Worm (Caenorhabditis elegans) whole organism, L3 larva: ENCODE results near the gene K10B2.4.

Source experiments
- R02D3.7 ChIP-seq: fragments of 150-350 bp; optimal IDR thresholded peaks from 2 replicates; lab custom pipeline; 2014; ENCODE audit warnings: missing biosample characterization, missing genetic modification characterization
- ZK546.5 ChIP-seq: sonication (generic microtip); optimal IDR thresholded peaks from 2 replicates; lab custom pipeline; 2017; ENCODE audit warnings: missing biosample characterization, missing genetic modification characterization
- ama-1 ChIP-seq: fragments of 150-350 bp; optimal IDR thresholded peaks from 2 replicates; lab custom pipeline; 2018
- ceh-16 ChIP-seq: sonication (generic microtip); optimal IDR thresholded peaks from 2 replicates; lab custom pipeline; 2017; ENCODE audit warnings: missing biosample characterization, missing genetic modification characterization
- ceh-28 ChIP-seq: fragments of 150-350 bp; optimal IDR thresholded peaks from 2 replicates; lab custom pipeline; 2014; ENCODE audit warnings: missing biosample characterization, missing genetic modification reagents, missing genetic modification characterization
- ceh-9 ChIP-seq: sonication (generic microtip); optimal IDR thresholded peaks from 2 replicates; lab custom pipeline; 2018; ENCODE audit warnings: missing biosample characterization, missing genetic modification characterization
- egl-27 ChIP-seq: sonication (generic microtip); optimal IDR thresholded peaks from 4 replicates; lab custom pipeline; 2017; ENCODE audit warnings: missing biosample characterization, missing genetic modification reagents, missing genetic modification characterization
- elt-1 ChIP-seq: fragments of 150-350 bp; optimal IDR thresholded peaks from 2 replicates; lab custom pipeline; 2014; ENCODE audit warnings: missing biosample characterization, missing genetic modification characterization
- elt-2 ChIP-seq: sonication (generic microtip); optimal IDR thresholded peaks from 2 replicates; lab custom pipeline; 2016; ENCODE audit warnings: missing genetic modification reagents, mild to moderate bottlenecking, missing genetic modification characterization, missing compliant biosample characterization
- elt-3 ChIP-seq, 3 experiments: fragments of 150-350 bp in 1 of 3; sonication (generic microtip) in 2 of 3; optimal IDR thresholded peaks; 2 replicates in 2 of 3; 4 replicates in 1 of 3; lab custom pipeline; 2014 to 2017; ENCODE audit warnings: missing biosample characterization in 3 of 3, missing genetic modification characterization in 3 of 3
- fkh-2 ChIP-seq: fragments of 150-350 bp; optimal IDR thresholded peaks from 2 replicates; lab custom pipeline; 2014; ENCODE audit warnings: missing biosample characterization, missing genetic modification reagents, missing genetic modification characterization
- fos-1 ChIP-seq: fragments of 150-350 bp; optimal IDR thresholded peaks from 2 replicates; lab custom pipeline; 2014; ENCODE audit warnings: missing biosample characterization, missing genetic modification characterization
- hmg-11 ChIP-seq: sonication (generic microtip); optimal IDR thresholded peaks from 2 replicates; lab custom pipeline; 2016; ENCODE audit warnings: missing genetic modification characterization, missing compliant biosample characterization
- jun-1 ChIP-seq: fragments of 150-350 bp; optimal IDR thresholded peaks from 2 replicates; lab custom pipeline; 2014; ENCODE audit warnings: missing biosample characterization, missing genetic modification reagents, missing genetic modification characterization
- lin-15B ChIP-seq: fragments of 150-350 bp; optimal IDR thresholded peaks from 2 replicates; lab custom pipeline; 2014; ENCODE audit warnings: missing biosample characterization, missing genetic modification characterization
- lin-39 ChIP-seq: fragments of 150-350 bp; optimal IDR thresholded peaks from 2 replicates; lab custom pipeline; 2018; ENCODE audit warnings: missing biosample characterization, missing genetic modification reagents, missing genetic modification characterization
- mml-1 ChIP-seq: fragments of 150-350 bp; sonication (generic microtip); optimal IDR thresholded peaks from 3 replicates; lab custom pipeline; 2014; ENCODE audit warnings: missing biosample characterization, missing genetic modification characterization
- nfya-1 ChIP-seq: sonication (generic microtip); optimal IDR thresholded peaks from 2 replicates; lab custom pipeline; 2017; ENCODE audit warnings: missing genetic modification characterization, mild to moderate bottlenecking, missing compliant biosample characterization, antibody characterized with exemption, moderate library complexity; ENCODE audit not compliant: insufficient read depth
- nhr-12 ChIP-seq: fragments of 150-350 bp; optimal IDR thresholded peaks from 2 replicates; lab custom pipeline; 2014; ENCODE audit warnings: missing biosample characterization, missing genetic modification characterization
- nhr-23 ChIP-seq: fragments of 150-350 bp; optimal IDR thresholded peaks from 2 replicates; lab custom pipeline; 2014; ENCODE audit warnings: missing biosample characterization, missing genetic modification reagents, missing genetic modification characterization
- nhr-237 ChIP-seq: fragments of 150-350 bp; optimal IDR thresholded peaks from 2 replicates; lab custom pipeline; 2014; ENCODE audit warnings: missing biosample characterization, missing genetic modification characterization
- nhr-25 ChIP-seq: sonication (generic microtip); optimal IDR thresholded peaks from 2 replicates; lab custom pipeline; 2017; ENCODE audit warnings: missing biosample characterization, missing genetic modification characterization
- nhr-67 ChIP-seq: fragments of 150-350 bp; optimal IDR thresholded peaks from 2 replicates; lab custom pipeline; 2014; ENCODE audit warnings: missing biosample characterization, missing genetic modification characterization
- nhr-77 ChIP-seq: fragments of 150-350 bp; optimal IDR thresholded peaks from 2 replicates; lab custom pipeline; 2014; ENCODE audit warnings: missing biosample characterization, missing genetic modification characterization
- pha-4 ChIP-seq: fragments of 150-350 bp; optimal IDR thresholded peaks from 2 replicates; lab custom pipeline; 2014; ENCODE audit warnings: missing biosample characterization, missing genetic modification reagents, missing genetic modification characterization
- pqm-1 ChIP-seq: fragments of 150-350 bp; optimal IDR thresholded peaks from 2 replicates; lab custom pipeline; 2017; ENCODE audit warnings: missing biosample characterization, missing genetic modification characterization, inconsistent platforms
- sea-2 ChIP-seq: fragments of 150-350 bp; sonication (generic microtip); optimal IDR thresholded peaks from 4 replicates; lab custom pipeline; 2014; ENCODE audit warnings: missing biosample characterization, missing genetic modification reagents, missing genetic modification characterization
- snpc-4 ChIP-seq: fragments of 150-350 bp; optimal IDR thresholded peaks from 2 replicates; lab custom pipeline; 2014; ENCODE audit warnings: missing biosample characterization, missing genetic modification characterization
- tbx-2 ChIP-seq: sonication (generic microtip); optimal IDR thresholded peaks from 2 replicates; lab custom pipeline; 2016; ENCODE audit warnings: mild to moderate bottlenecking, missing genetic modification characterization, missing compliant biosample characterization
- unc-39 ChIP-seq: sonication (generic microtip); optimal IDR thresholded peaks from 4 replicates; lab custom pipeline; 2017; ENCODE audit warnings: missing biosample characterization, missing genetic modification characterization
- unc-62 ChIP-seq: fragments of 150-350 bp; sonication (generic microtip); optimal IDR thresholded peaks from 4 replicates; lab custom pipeline; 2014; ENCODE audit warnings: missing biosample characterization, missing genetic modification reagents, missing genetic modification characterization
- ztf-11 ChIP-seq: fragments of 150-350 bp; optimal IDR thresholded peaks from 2 replicates; lab custom pipeline; 2014; ENCODE audit warnings: missing biosample characterization, missing genetic modification characterization
- ztf-4 ChIP-seq: fragments of 150-350 bp; optimal IDR thresholded peaks from 2 replicates; lab custom pipeline; 2014; ENCODE audit warnings: missing biosample characterization, missing genetic modification characterization

K10B2.4 gene

ce11 chrII:6410181-6410580 is 49.4 kb upstream of the K10B2.4 start, which contains the start of gene T25D10.4:
T25D10.4 (minus strand) TSS chrII:6410281.
- TF ChIP-seq lin-39 (tag; lab: Kevin White, UChicago) (no peak), elt-3 (tag; optimal IDR thresholded peaks at IDR 0.05; lab: Kevin White, UChicago) (no peak), ama-1 (no peak), ztf-4 (tag; lab: Kevin White, UChicago) (no peak), unc-62 (no peak), egl-27 (no peak), elt-1 (tag; lab: Kevin White, UChicago) (no peak), pha-4 (tag; lab: Kevin White, UChicago) (no peak), nhr-77 (tag; lab: Kevin White, UChicago) (no peak), ceh-9 (no peak), nhr-23 (no peak), nhr-12 (tag; lab: Kevin White, UChicago) (no peak), jun-1 (tag; lab: Kevin White, UChicago) (no peak), fos-1 (no peak), tbx-2 (tag; lab: Kevin White, UChicago) (no peak), elt-2 (tag; lab: Kevin White, UChicago) (no peak), nhr-67 (tag; lab: Kevin White, UChicago) (no peak)

DNA sequence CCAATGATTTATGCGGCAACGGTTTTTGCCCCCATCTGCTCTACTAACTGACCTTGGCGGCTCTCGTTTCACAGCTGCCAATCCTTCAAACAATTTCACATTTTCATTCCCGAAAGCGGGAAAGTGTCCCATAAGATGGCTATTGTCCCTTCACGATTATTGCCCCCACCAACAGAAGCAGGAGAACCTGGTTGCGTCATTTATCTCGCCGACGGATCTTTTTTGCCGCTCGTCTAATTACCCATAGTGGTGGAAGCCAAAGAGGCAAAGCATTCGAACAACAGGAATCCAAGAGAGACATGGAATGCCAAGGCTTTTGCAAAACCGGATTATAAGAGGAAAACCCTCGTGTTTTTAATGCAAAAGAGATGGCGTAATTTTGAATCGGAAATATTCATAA is 48.3 kb upstream of the K10B2.4 start:
- TF ChIP-seq nhr-77 (tag; lab: Kevin White, UChicago) (no peak), nhr-237 (tag; lab: Kevin White, UChicago) (no peak), nhr-25 (tag; lab: Kevin White, UChicago) (peak; percentile 37), ama-1 (peak; percentile 24), ceh-16 (tag; lab: Kevin White, UChicago) (no peak), ZK546.5 (tag; lab: Kevin White, UChicago) (no peak)

DNA sequence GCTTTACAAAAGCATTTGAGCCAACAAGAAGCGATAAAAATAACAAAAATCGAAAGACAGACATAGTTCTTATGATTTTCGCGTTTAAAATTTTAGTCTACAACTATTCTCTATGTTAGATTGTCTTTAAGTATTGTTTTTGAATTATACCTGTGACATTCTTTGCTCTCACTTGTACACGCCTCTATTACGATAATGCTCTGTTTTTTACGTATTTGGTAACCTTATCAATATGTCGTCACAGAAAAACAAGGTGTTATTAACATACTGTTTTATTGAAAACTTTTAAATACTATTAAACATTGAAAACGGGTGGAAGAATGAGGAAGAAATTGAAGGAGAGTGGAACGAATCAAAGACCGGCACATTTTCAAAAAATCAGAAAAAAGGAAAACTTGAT is 46.5 kb upstream of the K10B2.4 start, which contains the start of gene spp-11:
TSS of gene spp-11 (minus strand) at position 101 of the 400 bp plus-strand sequence.
- TF ChIP-seq R02D3.7 = no peak
- TF ChIP-seq nhr-67 (tag; lab: Kevin White, UChicago) = no peak
- TF ChIP-seq snpc-4 = no peak
- TF ChIP-seq sea-2 (GFP tag; lab: Kevin White, UChicago) = no peak
- no peak for TF ChIP-seq nfya-1
- no peak for TF ChIP-seq pqm-1
- no peak for TF ChIP-seq ZK546.5 (tag; lab: Kevin White, UChicago)
- TF ChIP-seq hmg-11 = no peak
- TF ChIP-seq lin-15B (tag; lab: Kevin White, UChicago) = no peak
- TF ChIP-seq, all 47 proteins: peak for 0

DNA sequence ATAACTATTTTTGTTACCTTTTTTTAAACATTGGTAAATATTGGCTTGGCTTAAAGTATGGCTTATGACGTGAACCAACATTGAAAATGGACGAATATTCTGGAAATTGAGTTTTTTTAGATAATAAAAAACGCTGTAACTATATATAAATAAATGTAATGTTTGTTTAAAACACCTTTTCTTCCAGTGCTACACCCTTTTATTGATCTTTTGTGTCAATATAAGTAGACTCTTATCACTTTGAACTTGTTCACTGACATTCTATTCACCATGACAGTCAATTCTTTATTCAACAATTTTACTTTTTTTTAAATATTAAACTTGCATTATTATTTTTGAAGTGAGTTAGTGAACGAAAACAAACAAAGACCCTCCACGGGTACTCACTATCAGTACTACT is 42.5 kb upstream of the K10B2.4 start, which contains the start of gene T25D10.1:
TSS of gene T25D10.1 (plus strand) at position 169 of the 400 bp plus-strand sequence.
- TF ChIP-seq pha-4 (tag; lab: Kevin White, UChicago) (peak; percentile 61), elt-2 (tag; lab: Kevin White, UChicago) (peak; percentile 46), unc-39 (no peak), nhr-12 (tag; lab: Kevin White, UChicago) (no peak)

ce11 chrII:6401649-6402048 is 40.9 kb upstream of the K10B2.4 start, which contains the start of gene btb-2:
btb-2 (plus strand) TSS chrII:6401949.
- TF ChIP-seq ztf-11 (tag; lab: Kevin White, UChicago) (no peak), nhr-25 (tag; lab: Kevin White, UChicago) (no peak), ZK546.5 (tag; lab: Kevin White, UChicago) (no peak), fos-1 (no peak), snpc-4 (no peak)

DNA sequence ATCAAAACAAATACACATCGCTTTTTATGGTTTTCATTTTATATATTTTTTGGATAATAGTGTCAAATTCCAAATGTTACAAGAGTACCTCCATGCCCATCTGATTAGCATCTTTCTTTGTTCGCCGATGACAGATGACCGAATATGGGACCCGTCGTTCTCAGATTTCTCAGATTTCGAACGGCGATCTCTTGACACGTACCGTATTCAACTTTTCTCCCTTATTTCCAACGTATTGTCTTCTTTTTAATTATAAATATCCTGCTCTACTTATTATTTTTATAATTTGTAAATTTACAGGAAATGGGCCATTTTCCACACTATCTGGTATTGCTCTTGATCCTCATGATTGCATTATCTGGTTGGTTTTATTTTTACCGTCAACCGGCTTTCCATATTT is 37.6 kb upstream of the K10B2.4 start, which contains the start of gene zig-10:
TSS of gene zig-10 (plus strand) at position 301 of the 400 bp plus-strand sequence.
- TF ChIP-seq ceh-16 (tag; lab: Kevin White, UChicago) (no peak), nfya-1 (no peak), tbx-2 (tag; lab: Kevin White, UChicago) (no peak), nhr-67 (tag; lab: Kevin White, UChicago) (no peak), nhr-25 (tag; lab: Kevin White, UChicago) (no peak), elt-3 (tag; optimal IDR thresholded peaks at IDR 0.05; lab: Kevin White, UChicago) (no peak), elt-2 (tag; lab: Kevin White, UChicago) (no peak), fkh-2 (tag; lab: Kevin White, UChicago) (no peak), mml-1 (tag; lab: Kevin White, UChicago) (no peak), elt-1 (tag; lab: Kevin White, UChicago) (no peak), pqm-1 (no peak), ceh-28 (tag; lab: Kevin White, UChicago) (no peak)
